Fruit fly (Drosophila melanogaster): ENCODE results near the gene CarT.
A peak's percentile ranks its signal among the peaks of the same experiment; 100 is the strongest.

The CarT gene

dm6 chr2L:20734066-20734686, 4.1 kb upstream of the CarT start, which contains the start of gene TM9SF2 (continued):
- TF ChIP-seq ttk (GFP tag; IDR thresholded peaks at IDR 0.05) (no peak), Chrac-16 (GFP tag; optimal IDR thresholded peaks at IDR 0.05) (peak; percentile 31), Atf3 (GFP tag; optimal IDR thresholded peaks at IDR 0.05) (no peak), CG14710 (tag; optimal IDR thresholded peaks at IDR 0.05) (peak; percentile 27), CG4282 (GFP tag; optimal IDR thresholded peaks at IDR 0.05) (no peak), Trl (optimal IDR thresholded peaks at IDR 0.05) (no peak), Trl (GFP tag; optimal IDR thresholded peaks at IDR 0.05) (no peak), fd3F (GFP tag; optimal IDR thresholded peaks at IDR 0.05) (no peak), MTF-1 (GFP tag; optimal IDR thresholded peaks at IDR 0.05; ENCODE audit: borderline replicate concordance) (no peak), Dbx (GFP tag; IDR thresholded peaks at IDR 0.05) (peak; percentile 33; the same call in 1 of the 3 replicates), CG10565 (GFP tag; optimal IDR thresholded peaks at IDR 0.05) (no peak), MESR4 (GFP tag; optimal IDR thresholded peaks at IDR 0.05) (peak; percentile 66), Poxn (GFP tag; IDR thresholded peaks at IDR 0.05) (no peak), oc (tag; optimal IDR thresholded peaks at IDR 0.05) (no peak), row (GFP tag; IDR thresholded peaks at IDR 0.05) (peak; percentile 60), pan (optimal IDR thresholded peaks at IDR 0.05) (no peak), pan (GFP tag; optimal IDR thresholded peaks at IDR 0.05 in 1 of 2, IDR thresholded peaks at IDR 0.05 in 1 of 2) (peak in 1 of 2 experiments; percentile 37), D19A (tag; optimal IDR thresholded peaks at IDR 0.05) (no peak), CG7987 (GFP tag; optimal IDR thresholded peaks at IDR 0.05) (no peak), p53 (GFP tag; optimal IDR thresholded peaks at IDR 0.05) (no peak), CG31224 (GFP tag; IDR thresholded peaks at IDR 0.05) (0 out of 2 replicates have a peak, but pooled peaks have one; percentile 28), NfI (GFP tag; optimal IDR thresholded peaks at IDR 0.05) (peak; percentile 18), CG7839 (tag; optimal IDR thresholded peaks at IDR 0.05) (no peak), knrl (GFP tag; IDR thresholded peaks at IDR 0.05; ENCODE audit: partially characterized antibody) (no peak), emc (GFP tag; optimal IDR thresholded peaks at IDR 0.05) (no peak), Six4 (GFP tag; optimal IDR thresholded peaks at IDR 0.05) (no peak), CG3726 (GFP tag; IDR thresholded peaks at IDR 0.05) (no peak), CG11695 (GFP tag; IDR thresholded peaks at IDR 0.05) (no peak), Hand (GFP tag; optimal IDR thresholded peaks at IDR 0.05) (no peak), CG6254 (GFP tag; optimal IDR thresholded peaks at IDR 0.05) (no peak), HHEX (GFP tag; optimal IDR thresholded peaks at IDR 0.05) (peak; percentile 21), Awh (GFP tag; IDR thresholded peaks at IDR 0.05) (no peak), CG12071 (GFP tag; optimal IDR thresholded peaks at IDR 0.05) (no peak), ase (GFP tag; IDR thresholded peaks at IDR 0.05) (peak; percentile 13; the same call in 1 of the 3 replicates), CG9727 (GFP tag; optimal IDR thresholded peaks at IDR 0.05) (no peak), CG30431 (GFP tag; optimal IDR thresholded peaks at IDR 0.05) (no peak), gro (GFP tag; optimal IDR thresholded peaks at IDR 0.05) (no peak), YL-1 (GFP tag; optimal IDR thresholded peaks at IDR 0.05) (peak; percentile 52), CG10321 (GFP tag; IDR thresholded peaks at IDR 0.05) (no peak), CG34224 (GFP tag; IDR thresholded peaks at IDR 0.05; ENCODE audit: partially characterized antibody) (no peak; the same call in 2 of the 3 replicates), CG12155 (GFP tag; optimal IDR thresholded peaks at IDR 0.05) (peak; percentile 22), CG14860 (GFP tag; IDR thresholded peaks at IDR 0.05; ENCODE audit: partially characterized antibody) (no peak), gcm (GFP tag; optimal IDR thresholded peaks at IDR 0.05) (no peak), gfzf (GFP tag; optimal IDR thresholded peaks at IDR 0.05) (peak; percentile 41), tll (GFP tag; optimal IDR thresholded peaks at IDR 0.05) (no peak), Camta (GFP tag; optimal IDR thresholded peaks at IDR 0.05) (peak; percentile 26), tap (tag; optimal IDR thresholded peaks at IDR 0.05) (no peak), vnd (GFP tag; IDR thresholded peaks at IDR 0.05; ENCODE audit: partially characterized antibody) (no peak), CG14667 (GFP tag; IDR thresholded peaks at IDR 0.05) (0 out of 2 replicates have a peak, but pooled peaks have one; percentile 11), h (optimal IDR thresholded peaks at IDR 0.05) (no peak)
